Fruit fly (Drosophila melanogaster) whole organism, embryonic: ENCODE results near the gene CG43750.

Experiments
- Adf1 ChIP-seq: fragments of 200-800 bp; sonication (Bioruptor generic); IDR thresholded peaks from 2 replicates; pipeline ENCODE4 v1.3.6; 2022; ENCODE audit warnings: missing biosample characterization, missing genetic modification characterization
- Atf-2 ChIP-seq: fragments of 200-800 bp; sonication (Bioruptor generic); optimal IDR thresholded peaks from 2 replicates; lab custom pipeline; 2016; ENCODE audit warnings: missing biosample characterization, missing genetic modification characterization
- Atf3 ChIP-seq: fragments of 200-800 bp; sonication (Bioruptor generic); optimal IDR thresholded peaks from 3 replicates; lab custom pipeline; 2016; ENCODE audit warnings: missing biosample characterization, missing genetic modification characterization
- CG1024 ChIP-seq: fragments of 200-800 bp; sonication (Bioruptor generic); IDR thresholded peaks from 2 replicates; pipeline ENCODE4 v1.3.6; 2022; ENCODE audit warnings: missing biosample characterization, missing genetic modification characterization
- CG10654 ChIP-seq: fragments of 200-800 bp; sonication (Bioruptor generic); optimal IDR thresholded peaks from 2 replicates; lab custom pipeline; 2016; ENCODE audit warnings: missing biosample characterization, missing genetic modification characterization
- CG11695 ChIP-seq: fragments of 200-800 bp; sonication (Bioruptor generic); IDR thresholded peaks from 3 replicates; pipeline ENCODE4 v1.3.6; 2022; ENCODE audit warnings: missing biosample characterization, missing genetic modification characterization
- CG14965 ChIP-seq: fragments of 200-800 bp; sonication (Bioruptor generic); optimal IDR thresholded peaks from 2 replicates; lab custom pipeline; 2016; ENCODE audit warnings: missing biosample characterization, missing genetic modification characterization, borderline replicate concordance
- CG15011 ChIP-seq: fragments of 200-800 bp; sonication (Bioruptor generic); optimal IDR thresholded peaks from 3 replicates; lab custom pipeline; 2018; ENCODE audit warnings: missing biosample characterization, mild to moderate bottlenecking, missing genetic modification characterization
- CG17359 ChIP-seq: fragments of 200-800 bp; sonication (Bioruptor generic); optimal IDR thresholded peaks from 3 replicates; lab custom pipeline; 2018; ENCODE audit warnings: missing biosample characterization, mild to moderate bottlenecking, missing genetic modification characterization, moderate library complexity
- CG1792 ChIP-seq: fragments of 200-800 bp; sonication (Bioruptor generic); optimal IDR thresholded peaks from 2 replicates; lab custom pipeline; 2016; ENCODE audit warnings: missing biosample characterization, missing genetic modification characterization
- CG2199 ChIP-seq: fragments of 200-800 bp; sonication (Bioruptor generic); IDR thresholded peaks from 3 replicates; pipeline ENCODE4 v1.3.6; 2022; ENCODE audit warnings: missing biosample characterization, missing genetic modification characterization
- CG2889 ChIP-seq: fragments of 200-800 bp; sonication (Bioruptor generic); IDR thresholded peaks from 3 replicates; pipeline ENCODE4 v1.3.6; 2022; ENCODE audit warnings: missing biosample characterization, missing genetic modification characterization
- CG33213 ChIP-seq: fragments of 200-800 bp; sonication (Bioruptor generic); optimal IDR thresholded peaks from 3 replicates; lab custom pipeline; 2016; ENCODE audit warnings: missing biosample characterization, missing genetic modification characterization
- CG43689 ChIP-seq: fragments of 200-800 bp; sonication (Bioruptor generic); IDR thresholded peaks from 2 replicates; pipeline ENCODE4 v1.3.6; 2022; ENCODE audit warnings: missing biosample characterization, missing genetic modification characterization
- CG5180 ChIP-seq: fragments of 200-800 bp; sonication (Bioruptor generic); optimal IDR thresholded peaks from 3 replicates; lab custom pipeline; 2017; ENCODE audit warnings: missing biosample characterization, missing genetic modification characterization, mild to moderate bottlenecking, moderate library complexity, missing genetic modification reagents
- CG6175 ChIP-seq: fragments of 200-800 bp; sonication (Bioruptor generic); IDR thresholded peaks from 3 replicates; pipeline ENCODE4 v1.3.6; 2022; ENCODE audit warnings: missing biosample characterization, missing genetic modification characterization
- CG6272 ChIP-seq: fragments of 200-800 bp; sonication (Bioruptor generic); IDR thresholded peaks from 2 replicates; pipeline ENCODE4 v1.3.6; 2022; ENCODE audit warnings: missing biosample characterization, missing genetic modification characterization
- CG7357 ChIP-seq: fragments of 200-800 bp; sonication (Bioruptor generic); IDR thresholded peaks from 3 replicates; pipeline ENCODE4 v1.3.6; 2022; ENCODE audit warnings: missing biosample characterization, missing genetic modification characterization
- CG7556 ChIP-seq: fragments of 200-800 bp; sonication (Bioruptor generic); optimal IDR thresholded peaks from 2 replicates; lab custom pipeline; 2017; ENCODE audit warnings: missing biosample characterization, mild to moderate bottlenecking, missing genetic modification characterization
- CG9609 ChIP-seq: fragments of 200-800 bp; sonication (Bioruptor generic); optimal IDR thresholded peaks from 3 replicates; lab custom pipeline; 2016; ENCODE audit warnings: missing biosample characterization, missing genetic modification characterization
- CG9817 ChIP-seq: fragments of 200-800 bp; sonication (Bioruptor generic); optimal IDR thresholded peaks from 2 replicates; lab custom pipeline; 2018; ENCODE audit warnings: missing biosample characterization, mild to moderate bottlenecking, missing genetic modification characterization, moderate library complexity
- CkIIα-i1 ChIP-seq: fragments of 200-800 bp; sonication (Bioruptor generic); IDR thresholded peaks from 2 replicates; pipeline ENCODE4 v1.3.6; 2022; ENCODE audit warnings: missing biosample characterization, missing genetic modification characterization
- Eip74EF ChIP-seq, 2 experiments: fragments of 200-800 bp in 1 of 2; fragments of >200 bp in 1 of 2; sonication (Bioruptor generic) in 1 of 2; optimal IDR thresholded peaks; 2 replicates each; lab custom pipeline; 2017 to 2019; ENCODE audit warnings: missing biosample characterization in 2 of 2, missing genetic modification characterization in 2 of 2, mild to moderate bottlenecking in 1 of 2, moderate library complexity in 1 of 2
- Ets97D ChIP-seq: fragments of 200-800 bp; sonication (Bioruptor generic); optimal IDR thresholded peaks from 3 replicates; lab custom pipeline; 2016; ENCODE audit warnings: missing biosample characterization, missing genetic modification characterization
- H15 ChIP-seq: fragments of 200-800 bp; sonication (Bioruptor generic); IDR thresholded peaks from 3 replicates; pipeline ENCODE4 v1.3.6; 2022; ENCODE audit warnings: missing biosample characterization, missing genetic modification characterization
- Hey ChIP-seq: fragments of 200-800 bp; sonication (Bioruptor generic); optimal IDR thresholded peaks from 3 replicates; lab custom pipeline; 2018; ENCODE audit warnings: missing biosample characterization, mild to moderate bottlenecking, missing genetic modification characterization
- HmgD ChIP-seq: fragments of 200-800 bp; sonication (Bioruptor generic); optimal IDR thresholded peaks from 3 replicates; lab custom pipeline; 2016; ENCODE audit warnings: missing biosample characterization, missing genetic modification characterization
- Lhr ChIP-seq: fragments of 200-800 bp; sonication (Bioruptor generic); optimal IDR thresholded peaks from 3 replicates; lab custom pipeline; 2017; ENCODE audit warnings: mild to moderate bottlenecking, missing biosample characterization, missing genetic modification reagents, missing genetic modification characterization
- Mad ChIP-seq: fragments of 200-800 bp; sonication (Bioruptor generic); optimal IDR thresholded peaks from 2 replicates; lab custom pipeline; 2016; ENCODE audit warnings: missing biosample characterization, missing genetic modification characterization
- Mrtf ChIP-seq: fragments of 200-800 bp; sonication (Bioruptor generic); IDR thresholded peaks from 3 replicates; pipeline ENCODE4 v1.3.6; 2022; ENCODE audit warnings: missing biosample characterization, missing genetic modification characterization
- Myb ChIP-seq: fragments of 200-800 bp; sonication (Bioruptor generic); optimal IDR thresholded peaks from 2 replicates; lab custom pipeline; 2016; ENCODE audit warnings: missing biosample characterization, missing genetic modification characterization
- NC2β ChIP-seq: fragments of 200-800 bp; sonication (Bioruptor generic); optimal IDR thresholded peaks from 2 replicates; lab custom pipeline; 2016; ENCODE audit warnings: missing biosample characterization, missing genetic modification characterization
- Oaz ChIP-seq: fragments of 200-800 bp; sonication (Bioruptor generic); IDR thresholded peaks from 2 replicates; pipeline ENCODE4 v1.3.6; 2022; ENCODE audit warnings: missing biosample characterization, missing genetic modification characterization
- Ravus ChIP-seq: fragments of 200-800 bp; sonication (Bioruptor generic); IDR thresholded peaks from 2 replicates; pipeline ENCODE4 v1.3.6; 2022; ENCODE audit warnings: missing biosample characterization, missing genetic modification characterization
- Rfx ChIP-seq: fragments of 200-800 bp; sonication (Bioruptor generic); IDR thresholded peaks from 2 replicates; pipeline ENCODE4 v1.3.6; 2022; ENCODE audit warnings: missing biosample characterization, missing genetic modification characterization
- bbx ChIP-seq: fragments of 200-800 bp; sonication (Bioruptor generic); IDR thresholded peaks from 2 replicates; pipeline ENCODE4 v1.3.6; 2022; ENCODE audit warnings: missing biosample characterization, missing genetic modification characterization; ENCODE audit not compliant: partially characterized antibody
- br ChIP-seq: fragments of >200 bp; optimal IDR thresholded peaks from 2 replicates; lab custom pipeline; 2017
- cg ChIP-seq: fragments of 200-800 bp; sonication (Bioruptor generic); optimal IDR thresholded peaks from 3 replicates; lab custom pipeline; 2019; ENCODE audit warnings: missing biosample characterization, mild to moderate bottlenecking, missing genetic modification characterization, moderate library complexity
- eyg ChIP-seq: fragments of 200-800 bp; sonication (Bioruptor generic); optimal IDR thresholded peaks from 3 replicates; lab custom pipeline; 2016; ENCODE audit warnings: missing biosample characterization, missing genetic modification characterization
- fd3F ChIP-seq: fragments of 200-800 bp; sonication (Bioruptor generic); optimal IDR thresholded peaks from 2 replicates; lab custom pipeline; 2018; ENCODE audit warnings: missing biosample characterization, mild to moderate bottlenecking, missing genetic modification characterization, moderate library complexity
- fu2 ChIP-seq: fragments of 200-800 bp; sonication (Bioruptor generic); optimal IDR thresholded peaks from 2 replicates; lab custom pipeline; 2016; ENCODE audit warnings: missing biosample characterization, missing genetic modification characterization
- gsb ChIP-seq: fragments of 200-800 bp; sonication (Bioruptor generic); IDR thresholded peaks from 2 replicates; pipeline ENCODE4 v1.3.6; 2022; ENCODE audit warnings: missing biosample characterization, missing genetic modification characterization
- gsb-n ChIP-seq: fragments of 200-800 bp; sonication (Bioruptor generic); optimal IDR thresholded peaks from 3 replicates; lab custom pipeline; 2018; ENCODE audit warnings: missing biosample characterization, mild to moderate bottlenecking, missing genetic modification characterization
- ham ChIP-seq: fragments of 200-800 bp; sonication (Bioruptor generic); IDR thresholded peaks from 2 replicates; pipeline ENCODE4 v1.3.6; 2022; ENCODE audit warnings: missing biosample characterization, missing genetic modification characterization
- ind ChIP-seq: fragments of 200-800 bp; sonication (Bioruptor generic); optimal IDR thresholded peaks from 3 replicates; lab custom pipeline; 2016; ENCODE audit warnings: missing biosample characterization, missing genetic modification characterization
- inv ChIP-seq: fragments of 200-800 bp; sonication (Bioruptor generic); IDR thresholded peaks from 2 replicates; pipeline ENCODE4 v1.3.6; 2022; ENCODE audit warnings: missing biosample characterization, missing genetic modification characterization; ENCODE audit not compliant: partially characterized antibody
- jumu ChIP-seq: fragments of 200-800 bp; sonication (Bioruptor generic); optimal IDR thresholded peaks from 3 replicates; lab custom pipeline; 2016; ENCODE audit warnings: missing biosample characterization, missing genetic modification characterization
- nau ChIP-seq: fragments of 200-800 bp; sonication (Bioruptor generic); optimal IDR thresholded peaks from 3 replicates; lab custom pipeline; 2017; ENCODE audit warnings: missing biosample characterization, mild to moderate bottlenecking, missing genetic modification characterization, missing genetic modification reagents
- so ChIP-seq: fragments of 200-800 bp; sonication (Bioruptor generic); IDR thresholded peaks from 3 replicates; pipeline ENCODE4 v1.3.6; 2022; ENCODE audit warnings: missing biosample characterization, missing genetic modification characterization
- tgo ChIP-seq: fragments of 200-800 bp; sonication (Bioruptor generic); IDR thresholded peaks from 3 replicates; pipeline ENCODE4 v1.3.6; 2022; ENCODE audit warnings: missing biosample characterization, missing genetic modification characterization
- trh ChIP-seq: fragments of 200-800 bp; sonication (Bioruptor generic); optimal IDR thresholded peaks from 2 replicates; lab custom pipeline; 2016; ENCODE audit warnings: missing biosample characterization, missing genetic modification characterization
- wek ChIP-seq: fragments of 200-800 bp; sonication (Bioruptor generic); optimal IDR thresholded peaks from 3 replicates; lab custom pipeline; 2018; ENCODE audit warnings: missing biosample characterization, mild to moderate bottlenecking, missing genetic modification characterization, moderate library complexity

Gene CG43750

dm6 chr2L:2363626-2364147 is 26.8 kb downstream of the CG43750 start (continued):
- TF ChIP-seq CG10654 (GFP tag; lab: Kevin White, UChicago) = peak; percentile 73
- no peak for TF ChIP-seq CG2889 (GFP tag; lab: Robert Waterston, UW)
- peak; percentile 84 for TF ChIP-seq CG15011 (GFP tag; lab: Kevin White, UChicago)
- peak in 1 of 2 experiments; percentile 92 for TF ChIP-seq Eip74EF (GFP tag; optimal IDR thresholded peaks at IDR 0.05; lab: Kevin White, UChicago)
- peak; percentile 86 for TF ChIP-seq ind
- no peak for TF ChIP-seq CG33213
- TF ChIP-seq gsb-n (tag; lab: Kevin White, UChicago) = peak; percentile 94
- no peak for TF ChIP-seq jumu (GFP tag; lab: Kevin White, UChicago)
- peak; percentile 76 for TF ChIP-seq trh (GFP tag; lab: Kevin White, UChicago)
- peak; percentile 91 for TF ChIP-seq CG17359 (tag; lab: Kevin White, UChicago)
- peak; percentile 19 for TF ChIP-seq Atf3 (GFP tag; lab: Kevin White, UChicago)
- TF ChIP-seq CG2199 (GFP tag; lab: Robert Waterston, UW) = peak; percentile 85
- TF ChIP-seq CG1024 = peak; percentile 72
- peak; percentile 27 for TF ChIP-seq Myb (GFP tag; lab: Kevin White, UChicago)
- peak; percentile 57; the same call in 1 of the 3 replicates for TF ChIP-seq CG6175
- peak; percentile 69 for TF ChIP-seq Oaz (GFP tag; lab: Robert Waterston, UW)
- no peak for TF ChIP-seq CG43689 (GFP tag; lab: Robert Waterston, UW)
- TF ChIP-seq tgo = peak; percentile 82
- TF ChIP-seq Rfx = peak; percentile 82
- peak; percentile 41 for TF ChIP-seq Hey (tag; lab: Kevin White, UChicago)
- no peak for TF ChIP-seq CG14965
- TF ChIP-seq CG11695 (GFP tag; lab: Robert Waterston, UW) = peak; percentile 95
- TF ChIP-seq Ravus (GFP tag; lab: Robert Waterston, UW) = peak; percentile 56
- TF ChIP-seq Adf1 (GFP tag; lab: Robert Waterston, UW) = peak; percentile 55
- TF ChIP-seq Atf-2 (GFP tag; lab: Kevin White, UChicago) = peak; percentile 66
- no peak for TF ChIP-seq cg
- TF ChIP-seq so (GFP tag; lab: Robert Waterston, UW) = peak; percentile 86
- no peak for TF ChIP-seq inv
- TF ChIP-seq CG6272 = peak; percentile 71
- peak; percentile 74; the same call in 2 of the 3 replicates for TF ChIP-seq CG7357 (GFP tag; lab: Robert Waterston, UW)
- no peak for TF ChIP-seq HmgD (GFP tag; lab: Kevin White, UChicago)
- peak; percentile 88 for TF ChIP-seq nau (GFP tag; lab: Kevin White, UChicago)
- TF ChIP-seq fd3F (GFP tag; lab: Kevin White, UChicago) = peak; percentile 89
- no peak for TF ChIP-seq CkIIα-i1 (GFP tag; lab: Robert Waterston, UW)
- TF ChIP-seq ham = no peak
- peak; percentile 53 for TF ChIP-seq NC2β (GFP tag; lab: Kevin White, UChicago)
- TF ChIP-seq CG7556 (GFP tag; lab: Kevin White, UChicago) = peak; percentile 91
- peak; percentile 25 for TF ChIP-seq CG1792 (GFP tag; lab: Kevin White, UChicago)
- TF ChIP-seq H15 (GFP tag; lab: Robert Waterston, UW) = peak; percentile 80; the same call in 2 of the 3 replicates
- peak; percentile 81 for TF ChIP-seq CG5180 (GFP tag; lab: Kevin White, UChicago)
- peak; percentile 48 for TF ChIP-seq Ets97D
- TF ChIP-seq Mad (GFP tag; lab: Kevin White, UChicago) = peak; percentile 28
- TF ChIP-seq fu2 (GFP tag; lab: Kevin White, UChicago) = no peak
- TF ChIP-seq CG9609 (GFP tag; lab: Kevin White, UChicago) = peak; percentile 6
- peak; percentile 68; the same call in 2 of the 3 replicates for TF ChIP-seq Mrtf
- peak; percentile 43 for TF ChIP-seq wek (GFP tag; lab: Kevin White, UChicago)
- TF ChIP-seq gsb (GFP tag; lab: Robert Waterston, UW) = peak; percentile 76
- no peak for TF ChIP-seq bbx (GFP tag; lab: Robert Waterston, UW)
- peak; percentile 51 for TF ChIP-seq Lhr
- peak; percentile 33 for TF ChIP-seq eyg
- TF ChIP-seq br = no peak
- TF ChIP-seq CG9817 (tag; lab: Kevin White, UChicago) = peak; percentile 85
